Fruit fly (Drosophila melanogaster): ENCODE measurements around the gene dpr19.

Gene dpr19

DNA sequence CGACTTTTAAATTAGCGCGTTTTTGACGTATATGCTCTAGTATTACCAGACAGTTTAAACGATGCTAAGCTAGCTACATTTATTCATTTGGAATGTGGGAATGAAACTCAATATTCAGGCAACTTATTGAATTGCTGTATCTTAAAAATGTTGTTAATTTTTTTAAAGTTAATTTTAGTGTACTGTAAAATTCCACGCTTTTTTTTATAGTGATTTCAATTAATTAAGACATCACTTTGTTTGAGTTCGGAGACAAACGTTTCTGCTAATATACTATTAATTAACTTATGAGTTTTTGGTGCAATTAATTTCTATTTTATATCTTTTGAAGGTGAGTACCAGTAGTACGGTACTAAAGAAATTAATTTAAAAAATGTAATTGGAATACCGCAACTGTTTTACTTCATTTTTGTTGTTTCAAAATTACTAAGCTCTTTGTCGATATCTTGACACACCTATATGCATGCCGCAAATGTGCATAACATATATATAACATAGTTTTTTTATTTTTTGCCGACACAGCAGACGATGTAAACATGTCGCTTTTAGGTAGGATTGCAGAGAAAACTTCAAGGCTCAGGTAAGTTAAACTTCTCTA lies 10.3 kb downstream of the dpr19 start, which contains the start of the genes Cdk1 and mRpS7 (continued):
- TF ChIP-seq CG1832 (GFP tag; optimal IDR thresholded peaks at IDR 0.05) (no peak), Dek (tag; optimal IDR thresholded peaks at IDR 0.05) (peak; percentile 81), Elba2 (GFP tag; optimal IDR thresholded peaks at IDR 0.05) (peak; percentile 29), Drgx (GFP tag; IDR thresholded peaks at IDR 0.05) (peak; percentile 53; the same call in 1 of the 2 replicates), Trl (optimal IDR thresholded peaks at IDR 0.05) (no peak), Trl (GFP tag; optimal IDR thresholded peaks at IDR 0.05) (peak; percentile 54), Doc3 (GFP tag; IDR thresholded peaks at IDR 0.05; ENCODE audit: partially characterized antibody) (no peak), gt (GFP tag; IDR thresholded peaks at IDR 0.05) (no peak), C15 (GFP tag; IDR thresholded peaks at IDR 0.05) (no peak), CG16813 (GFP tag; IDR thresholded peaks at IDR 0.05; ENCODE audit: partially characterized antibody) (no peak), CG11085 (GFP tag; IDR thresholded peaks at IDR 0.05) (no peak), CG15011 (GFP tag; optimal IDR thresholded peaks at IDR 0.05) (peak; percentile 41), CG43689 (GFP tag; IDR thresholded peaks at IDR 0.05) (no peak), Opbp (GFP tag; IDR thresholded peaks at IDR 0.05; ENCODE audit: partially characterized antibody) (no peak), CG13123 (GFP tag; optimal IDR thresholded peaks at IDR 0.05) (peak; percentile 46), nmo (GFP tag; optimal IDR thresholded peaks at IDR 0.05) (peak; percentile 92), CG30403 (GFP tag; optimal IDR thresholded peaks at IDR 0.05) (peak; percentile 83), Oli (tag; optimal IDR thresholded peaks at IDR 0.05) (peak; percentile 77), wdn (GFP tag; IDR thresholded peaks at IDR 0.05) (no peak), Ets65A (GFP tag) (peak; percentile 85), CG10543 (GFP tag; optimal IDR thresholded peaks at IDR 0.05) (peak; percentile 7), vfl (GFP tag; optimal IDR thresholded peaks at IDR 0.05) (no peak), HLH4C (GFP tag; IDR thresholded peaks at IDR 0.05; ENCODE audit: partially characterized antibody) (no peak), Hr51 (GFP tag; optimal IDR thresholded peaks at IDR 0.05) (peak; percentile 4 to 81), sens (GFP tag) (peak; percentile 94), Atf6 (GFP tag; IDR thresholded peaks at IDR 0.05) (peak; percentile 79), CTCF (GFP tag; optimal IDR thresholded peaks at IDR 0.05) (no peak), Lim3 (GFP tag; IDR thresholded peaks at IDR 0.05) (no peak), tio (GFP tag; optimal IDR thresholded peaks at IDR 0.05) (peak; percentile 74), CG5180 (GFP tag; optimal IDR thresholded peaks at IDR 0.05) (no peak), tin (GFP tag; optimal IDR thresholded peaks at IDR 0.05) (peak; percentile 66), YL-1 (GFP tag; optimal IDR thresholded peaks at IDR 0.05) (peak; percentile 26), eve (GFP tag; optimal IDR thresholded peaks at IDR 0.05) (peak in 1 of 2 experiments; percentile 41), vnd (GFP tag; IDR thresholded peaks at IDR 0.05; ENCODE audit: partially characterized antibody) (no peak), bbx (GFP tag; IDR thresholded peaks at IDR 0.05; ENCODE audit: partially characterized antibody) (no peak), CG1792 (GFP tag; optimal IDR thresholded peaks at IDR 0.05) (no peak), chm (GFP tag; IDR thresholded peaks at IDR 0.05) (peak; percentile 68), CG13775 (GFP tag; optimal IDR thresholded peaks at IDR 0.05) (peak; percentile 80), CG9609 (GFP tag; optimal IDR thresholded peaks at IDR 0.05) (peak; percentile 53), Hand (GFP tag; optimal IDR thresholded peaks at IDR 0.05) (no peak), HmgD (GFP tag; optimal IDR thresholded peaks at IDR 0.05) (peak; percentile 36), dmrt11E (tag; optimal IDR thresholded peaks at IDR 0.05) (peak; percentile 71), CG11247 (GFP tag; IDR thresholded peaks at IDR 0.05) (peak; percentile 43; the same call in 1 of the 2 replicates), CG12104 (GFP tag; optimal IDR thresholded peaks at IDR 0.05) (peak; percentile 63), CG3163 (GFP tag; optimal IDR thresholded peaks at IDR 0.05) (peak; percentile 8), CG4730 (GFP tag; IDR thresholded peaks at IDR 0.05) (peak; percentile 41), zen (tag; optimal IDR thresholded peaks at IDR 0.05) (peak; percentile 70), CG6854 (GFP tag; optimal IDR thresholded peaks at IDR 0.05) (peak; percentile 3), CoRest (tag; optimal IDR thresholded peaks at IDR 0.05) (peak; percentile 90), CG4854 (GFP tag; optimal IDR thresholded peaks at IDR 0.05) (peak; percentile 40), CG6272 (GFP tag; IDR thresholded peaks at IDR 0.05) (0 out of 2 replicates have a peak, but pooled peaks have one; percentile 7)
